Fruit fly (Drosophila melanogaster) whole organism, embryonic: ENCODE results near the gene CG33090.

ENCODE experiments used
- Asciz ChIP-seq: fragments of 200-800 bp; sonication (Bioruptor generic); optimal IDR thresholded peaks from 2 replicates; lab custom pipeline; 2017; ENCODE audit warnings: missing biosample characterization, mild to moderate bottlenecking, missing genetic modification characterization, missing genetic modification reagents
- B-H1 ChIP-seq: fragments of 200-800 bp; sonication (Bioruptor generic); IDR thresholded peaks from 3 replicates; pipeline ENCODE4 v1.3.6; 2022; ENCODE audit warnings: missing biosample characterization, missing genetic modification characterization
- CG10565 ChIP-seq: fragments of 200-800 bp; sonication (Bioruptor generic); optimal IDR thresholded peaks from 3 replicates; lab custom pipeline; 2016; ENCODE audit warnings: missing biosample characterization, mild to moderate bottlenecking, missing genetic modification characterization
- CG10979 ChIP-seq: fragments of 200-800 bp; sonication (Bioruptor generic); optimal IDR thresholded peaks from 2 replicates; lab custom pipeline; 2018; ENCODE audit warnings: missing biosample characterization, mild to moderate bottlenecking, missing genetic modification characterization, moderate library complexity
- CG11456 ChIP-seq: fragments of 200-800 bp; sonication (Bioruptor generic); IDR thresholded peaks from 3 replicates; pipeline ENCODE4 v1.3.6; 2022; ENCODE audit warnings: missing biosample characterization, missing genetic modification characterization
- CG11560 ChIP-seq: fragments of 200-800 bp; sonication (Bioruptor generic); IDR thresholded peaks from 3 replicates; pipeline ENCODE4 v1.3.6; 2022; ENCODE audit warnings: missing biosample characterization, missing genetic modification characterization
- CG12391 ChIP-seq: fragments of 200-800 bp; sonication (Bioruptor generic); optimal IDR thresholded peaks from 3 replicates; lab custom pipeline; 2018; ENCODE audit warnings: missing biosample characterization, mild to moderate bottlenecking, missing genetic modification characterization, moderate library complexity
- CG13123 ChIP-seq: fragments of 200-800 bp; sonication (Bioruptor generic); optimal IDR thresholded peaks from 2 replicates; lab custom pipeline; 2016; ENCODE audit warnings: missing biosample characterization, missing genetic modification characterization
- CG15073 ChIP-seq: fragments of 200-800 bp; sonication (Bioruptor generic); optimal IDR thresholded peaks from 2 replicates; lab custom pipeline; 2016; ENCODE audit warnings: missing biosample characterization, missing genetic modification characterization
- CG15696 ChIP-seq: fragments of 200-800 bp; sonication (Bioruptor generic); optimal IDR thresholded peaks from 2 replicates; lab custom pipeline; 2019; ENCODE audit warnings: missing biosample characterization, mild to moderate bottlenecking, missing genetic modification characterization, moderate library complexity
- CG17612 ChIP-seq: fragments of 200-800 bp; sonication (Bioruptor generic); IDR thresholded peaks from 2 replicates; pipeline ENCODE4 v1.3.6; 2022; ENCODE audit warnings: missing biosample characterization, missing genetic modification characterization
- CG18011 ChIP-seq: fragments of 200-800 bp; sonication (Bioruptor generic); optimal IDR thresholded peaks from 2 replicates; lab custom pipeline; 2017; ENCODE audit warnings: missing biosample characterization, missing genetic modification characterization, mild to moderate bottlenecking, moderate library complexity, missing genotype
- CG18599 ChIP-seq: fragments of 200-800 bp; sonication (Bioruptor generic); optimal IDR thresholded peaks from 3 replicates; lab custom pipeline; 2017; ENCODE audit warnings: missing biosample characterization, missing genetic modification characterization, mild to moderate bottlenecking, moderate library complexity, missing genetic modification reagents
- CG2129 ChIP-seq: fragments of 200-800 bp; sonication (Bioruptor generic); IDR thresholded peaks from 2 replicates; pipeline ENCODE4 v1.3.6; 2022; ENCODE audit warnings: missing biosample characterization, missing genetic modification characterization; ENCODE audit not compliant: partially characterized antibody
- CG30020 ChIP-seq: fragments of 200-800 bp; optimal IDR thresholded peaks from 2 replicates; lab custom pipeline; 2019; ENCODE audit warnings: missing biosample characterization, mild to moderate bottlenecking, missing genetic modification characterization, moderate library complexity
- CG34224 ChIP-seq: fragments of 200-800 bp; sonication (Bioruptor generic); IDR thresholded peaks from 3 replicates; pipeline ENCODE4 v1.3.6; 2022; ENCODE audit warnings: missing biosample characterization, missing genetic modification characterization; ENCODE audit not compliant: partially characterized antibody
- CG5245 ChIP-seq: fragments of 200-800 bp; sonication (Bioruptor generic); optimal IDR thresholded peaks from 3 replicates; lab custom pipeline; 2016; ENCODE audit warnings: missing biosample characterization, missing genetic modification characterization
- CG6854 ChIP-seq: fragments of 200-800 bp; sonication (Bioruptor generic); optimal IDR thresholded peaks from 3 replicates; lab custom pipeline; 2017; ENCODE audit warnings: missing biosample characterization, mild to moderate bottlenecking, missing genetic modification characterization
- CG8944 ChIP-seq: fragments of 200-800 bp; sonication (Bioruptor generic); optimal IDR thresholded peaks from 3 replicates; lab custom pipeline; 2016; ENCODE audit warnings: missing biosample characterization, missing genetic modification characterization
- CG9817 ChIP-seq: fragments of 200-800 bp; sonication (Bioruptor generic); optimal IDR thresholded peaks from 2 replicates; lab custom pipeline; 2018; ENCODE audit warnings: missing biosample characterization, mild to moderate bottlenecking, missing genetic modification characterization, moderate library complexity
- HHEX ChIP-seq: fragments of 200-800 bp; sonication (Bioruptor generic); optimal IDR thresholded peaks from 3 replicates; lab custom pipeline; 2017; ENCODE audit warnings: missing biosample characterization, mild to moderate bottlenecking, missing genetic modification characterization, missing genetic modification reagents
- Hey ChIP-seq: fragments of 200-800 bp; sonication (Bioruptor generic); optimal IDR thresholded peaks from 3 replicates; lab custom pipeline; 2018; ENCODE audit warnings: missing biosample characterization, mild to moderate bottlenecking, missing genetic modification characterization
- HmgZ ChIP-seq: fragments of 200-800 bp; sonication (Bioruptor generic); optimal IDR thresholded peaks from 2 replicates; lab custom pipeline; 2018; ENCODE audit warnings: missing biosample characterization, mild to moderate bottlenecking, missing genetic modification characterization
- Lpt ChIP-seq: fragments of >200 bp; optimal IDR thresholded peaks from 2 replicates; lab custom pipeline; 2018; ENCODE audit warnings: missing biosample characterization, missing genetic modification characterization
- Myb ChIP-seq: fragments of 200-800 bp; sonication (Bioruptor generic); optimal IDR thresholded peaks from 2 replicates; lab custom pipeline; 2016; ENCODE audit warnings: missing biosample characterization, missing genetic modification characterization
- Neu2 ChIP-seq: fragments of 200-800 bp; sonication (Bioruptor generic); optimal IDR thresholded peaks from 3 replicates; lab custom pipeline; 2016; ENCODE audit warnings: missing biosample characterization, missing genetic modification characterization, borderline replicate concordance
- Spps ChIP-seq: fragments of 200-800 bp; sonication (Bioruptor generic); optimal IDR thresholded peaks from 2 replicates; lab custom pipeline; 2018; ENCODE audit warnings: missing biosample characterization, mild to moderate bottlenecking, missing genetic modification characterization
- Sry-δ ChIP-seq: fragments of 200-800 bp; sonication (Bioruptor generic); optimal IDR thresholded peaks from 2 replicates; lab custom pipeline; 2016; ENCODE audit warnings: missing biosample characterization, missing genetic modification characterization
- chm ChIP-seq: fragments of 200-800 bp; sonication (Bioruptor generic); IDR thresholded peaks from 2 replicates; pipeline ENCODE4 v1.3.6; 2022; ENCODE audit warnings: missing biosample characterization, missing genetic modification characterization
- corto ChIP-seq: fragments of 200-800 bp; sonication (Bioruptor generic); optimal IDR thresholded peaks from 2 replicates; lab custom pipeline; 2016; ENCODE audit warnings: missing biosample characterization, mild to moderate bottlenecking, missing genetic modification characterization, moderate library complexity
- danr ChIP-seq: fragments of 200-800 bp; sonication (Bioruptor generic); IDR thresholded peaks from 2 replicates; pipeline ENCODE4 v1.3.6; 2022; ENCODE audit warnings: missing biosample characterization, missing genetic modification characterization
- fd3F ChIP-seq: fragments of 200-800 bp; sonication (Bioruptor generic); optimal IDR thresholded peaks from 2 replicates; lab custom pipeline; 2018; ENCODE audit warnings: missing biosample characterization, mild to moderate bottlenecking, missing genetic modification characterization, moderate library complexity
- grau ChIP-seq: fragments of 200-800 bp; optimal IDR thresholded peaks from 3 replicates; lab custom pipeline; 2019; ENCODE audit warnings: missing biosample characterization, mild to moderate bottlenecking, missing genetic modification characterization, moderate library complexity
- gt ChIP-seq: fragments of 200-800 bp; sonication (Bioruptor generic); IDR thresholded peaks from 2 replicates; pipeline ENCODE4 v1.3.6; 2022; ENCODE audit warnings: missing biosample characterization, missing genetic modification characterization
- jing ChIP-seq: fragments of 200-800 bp; sonication (Bioruptor generic); optimal IDR thresholded peaks from 2 replicates; lab custom pipeline; 2018; ENCODE audit warnings: missing biosample characterization, mild to moderate bottlenecking, missing genetic modification characterization
- kay ChIP-seq: fragments of 200-800 bp; sonication (Bioruptor generic); optimal IDR thresholded peaks from 2 replicates; lab custom pipeline; 2016; ENCODE audit warnings: missing biosample characterization, missing genetic modification characterization
- kni ChIP-seq: fragments of 200-800 bp; sonication (Bioruptor generic); optimal IDR thresholded peaks from 3 replicates; lab custom pipeline; 2017; ENCODE audit warnings: mild to moderate bottlenecking, missing biosample characterization, missing genetic modification reagents, missing genetic modification characterization
- luna ChIP-seq: fragments of 200-800 bp; sonication (Bioruptor generic); optimal IDR thresholded peaks from 2 replicates; lab custom pipeline; 2016; ENCODE audit warnings: missing biosample characterization, missing genetic modification characterization
- nmo ChIP-seq: fragments of 200-800 bp; sonication (Bioruptor generic); optimal IDR thresholded peaks from 2 replicates; lab custom pipeline; 2018; ENCODE audit warnings: missing biosample characterization, mild to moderate bottlenecking, missing genetic modification characterization, moderate library complexity
- sens-2 ChIP-seq: fragments of 200-800 bp; sonication (Bioruptor generic); IDR thresholded peaks from 2 replicates; pipeline ENCODE4 v1.3.6; 2022; ENCODE audit warnings: missing biosample characterization, missing genetic modification characterization
- tna ChIP-seq: fragments of 200-800 bp; sonication (Bioruptor generic); IDR thresholded peaks from 2 replicates; pipeline ENCODE4 v1.3.6; 2022; ENCODE audit warnings: missing biosample characterization, missing genetic modification characterization; ENCODE audit not compliant: partially characterized antibody
- vfl ChIP-seq: fragments of 200-800 bp; sonication (Bioruptor generic); optimal IDR thresholded peaks from 2 replicates; lab custom pipeline; 2016; ENCODE audit warnings: missing biosample characterization, missing genetic modification characterization

The CG33090 gene

dm6 chr2L:14361736-14362180, 27.8 kb downstream of the CG33090 start, which contains the start of gene spel1 (continued):
- no peak for TF ChIP-seq kni (GFP tag; lab: Kevin White, UChicago)
- TF ChIP-seq CG8944 (GFP tag; lab: Kevin White, UChicago) = peak; percentile 35
- no peak for TF ChIP-seq Hey (tag; lab: Kevin White, UChicago)
- peak; percentile 56; the same call in 1 of the 2 replicates for TF ChIP-seq chm (GFP tag; lab: Robert Waterston, UW)
- no peak for TF ChIP-seq CG11560 (tag; lab: Robert Waterston, UW)
- peak; percentile 28 for TF ChIP-seq CG18011 (GFP tag; lab: Kevin White, UChicago)
- TF ChIP-seq Asciz (GFP tag; lab: Kevin White, UChicago) = peak; percentile 72
- TF ChIP-seq CG2129 = no peak
- peak; percentile 25 for TF ChIP-seq HHEX (GFP tag; lab: Kevin White, UChicago)
- TF ChIP-seq Sry-δ (GFP tag; lab: Kevin White, UChicago) = peak; percentile 8
- TF ChIP-seq CG12391 (tag; lab: Kevin White, UChicago) = peak; percentile 93
- TF ChIP-seq vfl (GFP tag; lab: Kevin White, UChicago) = no peak
- TF ChIP-seq HmgZ (tag; lab: Kevin White, UChicago) = peak; percentile 60
- no peak for TF ChIP-seq Neu2 (GFP tag; lab: Kevin White, UChicago)
- peak; percentile 73; the same call in 2 of the 3 replicates for TF ChIP-seq B-H1 (GFP tag; lab: Robert Waterston, UW)
- peak; percentile 62 for TF ChIP-seq CG30020
- TF ChIP-seq Myb (GFP tag; lab: Kevin White, UChicago) = no peak
- TF ChIP-seq Spps (tag; lab: Kevin White, UChicago) = peak; percentile 81
- TF ChIP-seq CG10979 (tag; lab: Kevin White, UChicago) = peak; percentile 83
- no peak for TF ChIP-seq luna
- no peak for TF ChIP-seq CG10565 (GFP tag; lab: Kevin White, UChicago)
- TF ChIP-seq jing (GFP tag; lab: Kevin White, UChicago) = no peak
- TF ChIP-seq nmo (GFP tag; lab: Kevin White, UChicago) = peak; percentile 88
- TF ChIP-seq CG6854 (GFP tag; lab: Kevin White, UChicago) = peak; percentile 60
- peak; percentile 51 for TF ChIP-seq kay (GFP tag; lab: Kevin White, UChicago)
- peak; percentile 83 for TF ChIP-seq grau (tag; lab: Kevin White, UChicago)
- TF ChIP-seq CG5245 (GFP tag; lab: Kevin White, UChicago) = peak; percentile 38
- peak; percentile 46; the same call in 1 of the 2 replicates for TF ChIP-seq CG17612 (GFP tag; lab: Robert Waterston, UW)
- peak; percentile 74; the same call in 2 of the 3 replicates for TF ChIP-seq CG11456 (GFP tag; lab: Robert Waterston, UW)
- TF ChIP-seq CG15073 (GFP tag; lab: Kevin White, UChicago) = no peak
- peak; percentile 41 for TF ChIP-seq CG13123 (GFP tag; lab: Kevin White, UChicago)
- no peak for TF ChIP-seq gt (GFP tag; lab: Robert Waterston, UW)
- TF ChIP-seq danr = no peak
- no peak for TF ChIP-seq tna (GFP tag; lab: Robert Waterston, UW)
- TF ChIP-seq Lpt (GFP tag; lab: Kevin White, UChicago) = no peak
- TF ChIP-seq sens-2 (GFP tag; lab: Robert Waterston, UW) = peak; percentile 56
- peak; percentile 51 for TF ChIP-seq CG9817
- peak; percentile 76 for TF ChIP-seq fd3F (GFP tag; lab: Kevin White, UChicago)
- TF ChIP-seq CG15696 = peak; percentile 68
- no peak for TF ChIP-seq CG34224 (GFP tag; lab: Robert Waterston, UW)
- TF ChIP-seq corto (GFP tag; lab: Kevin White, UChicago) = no peak
- peak; percentile 77 for TF ChIP-seq CG18599 (GFP tag; lab: Kevin White, UChicago)
